Worm (Caenorhabditis elegans) whole organism, young adult: Measurements from ENCODE around the gene tag-275.

Experiments
- B0019.2 ChIP-seq: fragments of 200-800 bp; sonication (Bioruptor generic); conservative IDR thresholded peaks from 2 replicates; pipeline ENCODE4 v1.3.6; 2022; ENCODE audit warnings: missing genetic modification reagents, missing genetic modification characterization, missing compliant biosample characterization
- B0336.3 ChIP-seq: fragments of 200-800 bp; sonication (Bioruptor generic); IDR thresholded peaks from 2 replicates; pipeline ENCODE4 v1.3.6; 2022; ENCODE audit warnings: missing genetic modification characterization, missing compliant biosample characterization
- C06A6.2 ChIP-seq: fragments of 200-800 bp; sonication (Bioruptor generic); conservative IDR thresholded peaks from 2 replicates; pipeline ENCODE4 v1.3.6; 2022; ENCODE audit warnings: missing genetic modification characterization, missing compliant biosample characterization
- F23B12.7 ChIP-seq: sonication (generic microtip); optimal IDR thresholded peaks from 2 replicates; lab custom pipeline; 2017; ENCODE audit warnings: missing genetic modification characterization, mild to moderate bottlenecking, missing compliant biosample characterization, antibody characterized with exemption, moderate library complexity; ENCODE audit not compliant: insufficient read depth
- F39B2.1 ChIP-seq: fragments of 200-800 bp; sonication (Bioruptor generic); IDR thresholded peaks from 2 replicates; pipeline ENCODE4 v1.3.6; 2022; ENCODE audit warnings: missing genetic modification reagents, missing genetic modification characterization, missing compliant biosample characterization
- T07F8.4 ChIP-seq: sonication (generic microtip); optimal IDR thresholded peaks from 2 replicates; lab custom pipeline; 2016; ENCODE audit warnings: mild to moderate bottlenecking, missing genetic modification characterization, moderate library complexity, missing compliant biosample characterization
- ZK185.1 ChIP-seq: sonication (generic microtip); optimal IDR thresholded peaks from 2 replicates; lab custom pipeline; 2016; ENCODE audit warnings: mild to moderate bottlenecking, missing genetic modification characterization, missing compliant biosample characterization; ENCODE audit not compliant: poor library complexity, severe bottlenecking
- akir-1 ChIP-seq: fragments of 200-800 bp; sonication (Bioruptor generic); optimal IDR thresholded peaks from 2 replicates; lab custom pipeline; 2018; ENCODE audit warnings: mild to moderate bottlenecking, missing genetic modification characterization, moderate library complexity, missing compliant biosample characterization
- atf-7 ChIP-seq: sonication (generic microtip); optimal IDR thresholded peaks from 2 replicates; lab custom pipeline; 2017; ENCODE audit warnings: mild to moderate bottlenecking, missing genetic modification characterization, missing compliant biosample characterization
- cebp-2 ChIP-seq: fragments of 200-800 bp; sonication (Bioruptor generic); IDR thresholded peaks from 2 replicates; pipeline ENCODE4 v1.3.6; 2022; ENCODE audit warnings: missing genetic modification characterization, missing compliant biosample characterization
- ceh-91 ChIP-seq: fragments of 200-800 bp; sonication (Bioruptor generic); IDR thresholded peaks from 2 replicates; pipeline ENCODE4 v1.3.6; 2022; ENCODE audit warnings: missing genetic modification reagents, missing genetic modification characterization, missing compliant biosample characterization
- die-1 ChIP-seq: sonication (generic microtip); optimal IDR thresholded peaks from 2 replicates; lab custom pipeline; 2016; ENCODE audit warnings: missing genotype, mild to moderate bottlenecking, missing genetic modification characterization, missing compliant biosample characterization
- dpl-1 ChIP-seq: fragments of 150-350 bp; optimal IDR thresholded peaks from 2 replicates; lab custom pipeline; 2014; ENCODE audit warnings: missing biosample characterization, missing genetic modification reagents, missing genetic modification characterization
- efl-1 ChIP-seq: fragments of 150-350 bp; optimal IDR thresholded peaks from 2 replicates; lab custom pipeline; 2014; ENCODE audit warnings: missing biosample characterization, missing genetic modification reagents, missing genetic modification characterization
- fkh-3 ChIP-seq: sonication (generic microtip); optimal IDR thresholded peaks from 2 replicates; lab custom pipeline; 2016; ENCODE audit warnings: mild to moderate bottlenecking, missing genetic modification characterization, missing compliant biosample characterization
- hlh-12 ChIP-seq: sonication (generic microtip); optimal IDR thresholded peaks from 2 replicates; lab custom pipeline; 2016; ENCODE audit warnings: missing genetic modification characterization, missing compliant biosample characterization
- lag-1 ChIP-seq: fragments of 200-800 bp; sonication (Bioruptor generic); IDR thresholded peaks from 2 replicates; pipeline ENCODE4 v1.3.6; 2022; ENCODE audit warnings: missing genetic modification reagents, missing genetic modification characterization, missing compliant biosample characterization
- lin-35 ChIP-seq, 3 experiments: fragments of 150-350 bp in 2 of 3; sonication (generic microtip) in 1 of 3; optimal IDR thresholded peaks; 2 replicates each; lab custom pipeline; 2014 to 2018; ENCODE audit warnings: missing biosample characterization in 3 of 3, missing genetic modification characterization in 3 of 3, missing genetic modification reagents in 3 of 3
- lsl-1 ChIP-seq: fragments of 200-800 bp; sonication (Bioruptor generic); optimal IDR thresholded peaks from 2 replicates; lab custom pipeline; 2018; ENCODE audit warnings: mild to moderate bottlenecking, missing genetic modification characterization, moderate library complexity, missing compliant biosample characterization
- madf-10 ChIP-seq: sonication (generic microtip); optimal IDR thresholded peaks from 2 replicates; lab custom pipeline; 2016; ENCODE audit warnings: mild to moderate bottlenecking, missing genetic modification characterization, missing compliant biosample characterization
- mel-28 ChIP-seq: sonication (generic microtip); optimal IDR thresholded peaks from 2 replicates; lab custom pipeline; 2016; ENCODE audit warnings: borderline replicate concordance, mild to moderate bottlenecking, missing genetic modification characterization, missing compliant biosample characterization
- mes-4 ChIP-seq: sonication (generic microtip); optimal IDR thresholded peaks from 2 replicates; lab custom pipeline; 2016; ENCODE audit warnings: missing genotype, missing genetic modification characterization, missing compliant biosample characterization
- mxl-1 ChIP-seq: sonication (generic microtip); optimal IDR thresholded peaks from 2 replicates; lab custom pipeline; 2016; ENCODE audit warnings: missing genetic modification characterization, missing compliant biosample characterization
- nhr-27 ChIP-seq: fragments of 200-800 bp; sonication (Bioruptor generic); optimal IDR thresholded peaks from 2 replicates; lab custom pipeline; 2018; ENCODE audit warnings: mild to moderate bottlenecking, missing genetic modification characterization, moderate library complexity, missing compliant biosample characterization
- nhr-80 ChIP-seq: sonication (generic microtip); optimal IDR thresholded peaks from 2 replicates; lab custom pipeline; 2016; ENCODE audit warnings: missing genetic modification characterization, missing compliant biosample characterization
- pha-4 ChIP-seq: fragments of 150-350 bp; sonication (generic microtip); optimal IDR thresholded peaks from 2 replicates; lab custom pipeline; 2014; ENCODE audit warnings: missing biosample characterization, missing genetic modification reagents, missing genetic modification characterization
- rcor-1 ChIP-seq: fragments of 200-800 bp; sonication (Bioruptor generic); IDR thresholded peaks from 2 replicates; pipeline ENCODE4 v1.3.6; 2022; ENCODE audit warnings: missing genetic modification reagents, missing genetic modification characterization, missing compliant biosample characterization
- rec-8 ChIP-seq, 2 experiments: sonication (generic microtip); optimal IDR thresholded peaks; 2 replicates each; lab custom pipeline; 2016; ENCODE audit warnings: mild to moderate bottlenecking in 2 of 2, missing genetic modification characterization in 2 of 2, missing genetic modification reagents in 2 of 2, missing genotype in 2 of 2, missing biosample characterization in 1 of 2, missing compliant biosample characterization in 1 of 2, moderate library complexity in 1 of 2
- sptf-2 ChIP-seq: fragments of 200-800 bp; sonication (Bioruptor generic); optimal IDR thresholded peaks from 2 replicates; lab custom pipeline; 2018; ENCODE audit warnings: mild to moderate bottlenecking, missing genetic modification characterization, missing compliant biosample characterization
- tlf-1 ChIP-seq: fragments of 200-800 bp; sonication (Bioruptor generic); optimal IDR thresholded peaks from 2 replicates; lab custom pipeline; 2018; ENCODE audit warnings: mild to moderate bottlenecking, missing genetic modification characterization, missing compliant biosample characterization
- unc-62 ChIP-seq: fragments of 150-350 bp; optimal IDR thresholded peaks from 2 replicates; lab custom pipeline; 2014; ENCODE audit warnings: missing biosample characterization, missing genetic modification reagents, missing genetic modification characterization
- xnd-1 ChIP-seq: sonication (generic microtip); optimal IDR thresholded peaks from 2 replicates; lab custom pipeline; 2016; ENCODE audit warnings: missing genotype, missing genetic modification reagents, missing genetic modification characterization, missing compliant biosample characterization
- ztf-26 ChIP-seq: sonication (generic microtip); optimal IDR thresholded peaks from 2 replicates; lab custom pipeline; 2017; ENCODE audit warnings: missing genetic modification characterization, missing compliant biosample characterization

tag-275 gene

ce11 chrX:6177944-6178566 is 27.7 kb upstream of the tag-275 start, which contains the start of the genes T25B2.4 and T13C5.3:
Gene T25B2.4, plus strand, starts transcription at chrX:6178244.
Gene T13C5.3, plus strand, starts transcription at chrX:6178516.
- TF ChIP-seq rcor-1 (GFP tag; lab: Robert Waterston, UW) (no peak), akir-1 (GFP tag; lab: Kevin White, UChicago) (no peak), tlf-1 (GFP tag; lab: Kevin White, UChicago) (no peak), die-1 (tag; lab: Kevin White, UChicago) (no peak), hlh-12 (no peak), efl-1 (no peak), atf-7 (tag; lab: Kevin White, UChicago) (no peak), cebp-2 (GFP tag; lab: Robert Waterston, UW) (no peak), lag-1 (GFP tag; lab: Robert Waterston, UW) (no peak)

DNA sequence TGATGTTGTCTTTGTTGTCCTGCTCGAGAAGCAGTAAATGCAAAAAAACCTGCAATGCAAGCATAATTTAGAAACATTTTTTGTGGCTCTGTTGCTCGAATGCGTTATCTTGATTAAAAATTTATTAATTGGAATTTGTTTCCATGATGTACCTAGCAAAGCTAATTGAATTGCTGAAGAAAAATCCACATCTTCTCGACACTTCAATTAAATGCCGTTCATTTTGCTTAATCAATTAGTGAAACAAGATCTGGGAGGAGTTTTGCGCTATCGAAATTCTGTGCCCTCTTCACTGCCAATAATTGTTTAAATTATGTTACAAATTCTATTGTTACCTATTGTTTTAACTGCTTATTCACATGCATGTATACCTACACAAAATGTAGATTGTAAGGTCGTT is 25.5 kb upstream of the tag-275 start, which contains the start of gene T25B2.3:
Gene T25B2.3 (plus strand): TSS at position 301 of the 400 bp plus-strand sequence.
- TF ChIP-seq unc-62 (no peak), B0336.3 (GFP tag; lab: Robert Waterston, UW) (no peak), ZK185.1 (tag; lab: Kevin White, UChicago) (no peak), T07F8.4 (tag; lab: Kevin White, UChicago) (no peak), rcor-1 (GFP tag; lab: Robert Waterston, UW) (no peak), xnd-1 (tag; lab: Kevin White, UChicago) (no peak), mel-28 (tag; lab: Kevin White, UChicago) (no peak), lin-35 (GFP tag; optimal IDR thresholded peaks at IDR 0.05; lab: Kevin White, UChicago) (no peak), rec-8 (tag; optimal IDR thresholded peaks at IDR 0.05; lab: Kevin White, UChicago) (no peak), pha-4 (tag; lab: Kevin White, UChicago) (no peak), B0019.2 (GFP tag; lab: Robert Waterston, UW) (no peak), sptf-2 (GFP tag; lab: Kevin White, UChicago) (no peak), mxl-1 (tag; lab: Kevin White, UChicago) (no peak), madf-10 (tag; lab: Kevin White, UChicago) (no peak), mes-4 (tag; lab: Kevin White, UChicago) (no peak), fkh-3 (tag; lab: Kevin White, UChicago) (no peak), nhr-27 (tag; lab: Kevin White, UChicago) (no peak), dpl-1 (GFP tag; lab: Kevin White, UChicago) (no peak), ztf-26 (tag; lab: Kevin White, UChicago) (no peak), F23B12.7 (tag; lab: Kevin White, UChicago) (no peak)
- TF ChIP-seq, all 124 proteins: peak for 0

DNA sequence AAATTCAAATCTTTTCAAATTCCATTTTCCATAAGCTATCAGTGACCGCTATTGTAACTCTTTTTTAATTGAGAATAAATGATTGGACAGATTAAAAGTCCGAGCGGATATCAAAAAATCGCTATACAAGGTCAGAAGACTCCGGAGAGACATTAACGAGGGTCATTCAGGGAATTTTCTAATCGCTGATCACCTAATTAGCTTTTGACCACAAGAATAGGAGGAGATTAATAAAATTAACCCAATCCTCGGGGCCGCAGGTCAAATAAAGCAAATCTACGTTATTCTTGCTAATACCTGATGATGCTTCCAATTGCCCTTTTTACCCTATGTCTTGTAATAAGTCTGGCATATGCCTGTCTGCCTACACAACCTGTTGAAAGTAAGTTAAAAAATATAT is 23.3 kb upstream of the tag-275 start, which contains the start of gene T25B2.1:
Gene T25B2.1 (plus strand): TSS at position 301 of the 400 bp plus-strand sequence.
- TF ChIP-seq F39B2.1 (GFP tag; lab: Robert Waterston, UW) (no peak), ztf-26 (tag; lab: Kevin White, UChicago) (no peak), tlf-1 (GFP tag; lab: Kevin White, UChicago) (no peak), ceh-91 (GFP tag; lab: Robert Waterston, UW) (no peak), C06A6.2 (GFP tag; lab: Robert Waterston, UW) (no peak)

- TF ChIP-seq nhr-80 (tag; lab: Kevin White, UChicago) (peak; percentile 80), lsl-1 (GFP tag; lab: Kevin White, UChicago) (no peak)
These were observed 18.9 kb upstream of the tag-275 start, which contains the start of gene T25B2.2 for ce11 chrX:6169252-6169651. Gene T25B2.2, plus strand, starts transcription at chrX:6169643.
